Worm (Caenorhabditis elegans): ENCODE data around the gene C27F2.7.
A peak's percentile ranks its signal among the peaks of the same experiment; 100 is the strongest.

Gene C27F2.7

DNA sequence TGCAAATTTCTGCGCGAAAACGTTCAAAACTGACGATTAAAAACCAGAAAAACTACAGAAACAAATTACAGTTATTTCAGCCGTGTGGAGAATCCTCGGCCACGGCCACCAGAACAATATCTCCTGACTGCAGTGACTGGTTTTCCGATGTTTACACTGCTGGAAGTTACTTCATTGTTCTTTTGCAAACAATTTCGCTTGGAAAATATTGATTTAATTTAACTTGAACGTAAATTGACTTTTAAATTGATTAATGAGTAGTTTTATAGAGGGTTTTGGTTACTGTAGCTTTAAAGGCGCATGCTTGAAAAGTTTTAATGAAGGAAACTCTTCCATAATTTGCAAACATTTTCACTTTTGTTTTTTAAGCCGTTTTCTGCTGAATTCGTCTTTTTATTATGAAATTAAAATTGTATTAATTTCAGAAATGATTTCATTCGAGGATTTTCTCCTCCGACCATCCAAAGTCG, 14.7 kb upstream of the C27F2.7 start, which contains the start of gene smcr-8 (continued):
- TF ChIP-seq nhr-77 (tag; optimal IDR thresholded peaks at IDR 0.05) (no peak), lin-15B (tag; optimal IDR thresholded peaks at IDR 0.05) (no peak)

DNA sequence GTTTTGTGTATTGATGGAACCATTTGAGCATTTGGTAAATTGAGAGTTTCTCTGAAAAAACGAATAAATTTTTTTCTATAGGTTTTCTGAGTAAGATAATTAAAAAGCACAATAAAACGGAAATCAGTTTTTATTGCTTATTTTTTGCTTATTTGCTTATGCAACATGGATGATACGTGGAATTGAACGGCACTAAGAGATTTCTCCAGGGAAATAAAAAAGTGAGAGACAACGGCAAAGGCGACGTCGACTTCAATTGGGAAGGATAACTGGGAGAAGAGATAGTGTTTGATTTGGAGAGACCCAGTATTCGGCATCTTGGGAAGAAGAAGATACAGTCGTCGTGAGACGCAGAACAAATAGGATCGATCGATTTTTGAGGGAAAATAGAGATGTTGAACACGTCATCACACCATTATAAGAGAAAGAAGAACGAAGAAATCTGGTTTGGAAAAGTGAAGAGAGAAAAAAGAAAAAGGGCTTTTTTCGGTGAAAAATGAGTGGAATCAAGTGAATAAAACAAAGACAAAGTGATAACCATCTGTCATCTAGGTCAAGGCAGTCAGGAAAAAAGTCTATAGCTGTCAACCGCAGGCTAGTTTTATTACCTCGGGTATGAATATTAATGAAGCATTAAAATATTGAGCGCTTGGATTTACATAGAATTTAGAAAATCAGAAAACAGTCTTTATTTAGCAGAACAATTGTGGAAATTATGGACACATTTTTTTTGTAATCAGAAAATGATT, 14.0 kb upstream of the C27F2.7 start, which contains the start of gene tmem-131:
Gene tmem-131, minus strand, starts transcription at position 51 of the 749 bp plus-strand sequence.
- TF ChIP-seq unc-130 (GFP tag; optimal IDR thresholded peaks at IDR 0.05) = no peak
- TF ChIP-seq unc-62 (GFP tag; optimal IDR thresholded peaks at IDR 0.05 in 1 of 2) = peak in 1 of 2 experiments; percentile 90
- no peak for TF ChIP-seq unc-62 (tag; optimal IDR thresholded peaks at IDR 0.05)
- no peak for TF ChIP-seq zag-1 (tag; optimal IDR thresholded peaks at IDR 0.05)
- no peak for TF ChIP-seq daf-19 (GFP tag; conservative IDR thresholded peaks at IDR 0.05)
- TF ChIP-seq nhr-25 (tag; optimal IDR thresholded peaks at IDR 0.05; ENCODE audit: borderline replicate concordance, insufficient read depth) = peak; percentile 63
- no peak for TF ChIP-seq ces-1 (GFP tag; optimal IDR thresholded peaks at IDR 0.05)
- no peak for TF ChIP-seq jun-1 (tag; optimal IDR thresholded peaks at IDR 0.05)
- peak in 1 of 2 experiments; percentile 16 for TF ChIP-seq lsy-2 (tag; optimal IDR thresholded peaks at IDR 0.05)
- TF ChIP-seq ama-1 (optimal IDR thresholded peaks at IDR 0.05) = no peak
- no peak for TF ChIP-seq cey-2 (tag; optimal IDR thresholded peaks at IDR 0.05; ENCODE audit: borderline replicate concordance, insufficient read depth)
- no peak for TF ChIP-seq spr-3 (GFP tag; optimal IDR thresholded peaks at IDR 0.05)
- peak; percentile 26 for TF ChIP-seq ceh-28 (tag; optimal IDR thresholded peaks at IDR 0.05)
- peak; percentile 11 for TF ChIP-seq nhr-48 (tag; optimal IDR thresholded peaks at IDR 0.05)
- no peak for TF ChIP-seq duxl-1 (tag; optimal IDR thresholded peaks at IDR 0.05; ENCODE audit: poor library complexity)
- TF ChIP-seq lir-3 (tag; optimal IDR thresholded peaks at IDR 0.05) = no peak
- no peak for TF ChIP-seq spr-1 (tag; optimal IDR thresholded peaks at IDR 0.05)
- TF ChIP-seq snpc-4 (tag; optimal IDR thresholded peaks at IDR 0.05) = no peak
- no peak for TF ChIP-seq nhr-111 (GFP tag; optimal IDR thresholded peaks at IDR 0.05)
- no peak for TF ChIP-seq nhr-10 (tag; optimal IDR thresholded peaks at IDR 0.05)
- no peak for TF ChIP-seq dmd-8 (GFP tag; IDR thresholded peaks at IDR 0.05)
- TF ChIP-seq nhr-237 (tag; optimal IDR thresholded peaks at IDR 0.05) = no peak
- TF ChIP-seq hlh-11 (tag; optimal IDR thresholded peaks at IDR 0.05) = peak; percentile 60
- no peak for TF ChIP-seq lin-29 (GFP tag; IDR thresholded peaks at IDR 0.05)
- no peak for TF ChIP-seq set-16 (GFP tag; IDR thresholded peaks at IDR 0.05)
- peak; percentile 53 for TF ChIP-seq nhr-28 (tag; optimal IDR thresholded peaks at IDR 0.05)
- TF ChIP-seq lin-39 (tag; optimal IDR thresholded peaks at IDR 0.05) = no peak
- no peak for TF ChIP-seq T20F7.1 (GFP tag; optimal IDR thresholded peaks at IDR 0.05)
- peak; percentile 11 for TF ChIP-seq dve-1 (tag; optimal IDR thresholded peaks at IDR 0.05; ENCODE audit: insufficient read depth)
- no peak for TF ChIP-seq ceh-44 (GFP tag; IDR thresholded peaks at IDR 0.05)
- TF ChIP-seq mxl-2 (GFP tag; conservative IDR thresholded peaks at IDR 0.05) = no peak
- no peak for TF ChIP-seq F26F4.8 (GFP tag; conservative IDR thresholded peaks at IDR 0.05)
- no peak for TF ChIP-seq zfp-3 (GFP tag; conservative IDR thresholded peaks at IDR 0.05)
- TF ChIP-seq dpl-1 (GFP tag; optimal IDR thresholded peaks at IDR 0.05) = peak; percentile 9

DNA sequence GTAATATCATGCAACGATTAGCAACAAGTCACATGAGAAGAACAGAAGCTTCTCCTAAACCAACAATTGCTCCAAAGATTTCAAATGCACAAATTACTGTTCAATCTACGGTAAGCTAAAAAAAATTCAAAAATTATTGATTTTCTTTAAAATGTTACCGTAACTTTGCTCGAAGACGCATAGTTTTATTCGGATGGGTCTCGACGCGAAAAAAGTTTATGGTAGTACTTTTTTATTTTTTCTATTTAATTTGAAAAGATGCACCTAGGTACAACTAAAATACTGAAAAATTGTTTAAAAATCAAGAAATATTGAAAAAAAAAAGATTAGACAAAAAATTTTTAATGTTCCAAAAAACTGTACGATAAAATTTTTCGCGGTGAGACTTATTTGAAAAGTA, 3.4 kb upstream of the C27F2.7 start:
- peak in 1 of 2 experiments; percentile 4 for TF ChIP-seq lsy-2 (tag; optimal IDR thresholded peaks at IDR 0.05)
- no peak for TF ChIP-seq attf-4 (tag; optimal IDR thresholded peaks at IDR 0.05)
- no peak for TF ChIP-seq D1046.2 (GFP tag; IDR thresholded peaks at IDR 0.05)
- TF ChIP-seq pha-4 (GFP tag; IDR thresholded peaks at IDR 0.05) = no peak
- no peak for TF ChIP-seq pha-4 (tag; optimal IDR thresholded peaks at IDR 0.05)

All from whole organism, L4 larva.